Worm (Caenorhabditis elegans): Measurements from ENCODE around the gene clec-221.

DNA sequence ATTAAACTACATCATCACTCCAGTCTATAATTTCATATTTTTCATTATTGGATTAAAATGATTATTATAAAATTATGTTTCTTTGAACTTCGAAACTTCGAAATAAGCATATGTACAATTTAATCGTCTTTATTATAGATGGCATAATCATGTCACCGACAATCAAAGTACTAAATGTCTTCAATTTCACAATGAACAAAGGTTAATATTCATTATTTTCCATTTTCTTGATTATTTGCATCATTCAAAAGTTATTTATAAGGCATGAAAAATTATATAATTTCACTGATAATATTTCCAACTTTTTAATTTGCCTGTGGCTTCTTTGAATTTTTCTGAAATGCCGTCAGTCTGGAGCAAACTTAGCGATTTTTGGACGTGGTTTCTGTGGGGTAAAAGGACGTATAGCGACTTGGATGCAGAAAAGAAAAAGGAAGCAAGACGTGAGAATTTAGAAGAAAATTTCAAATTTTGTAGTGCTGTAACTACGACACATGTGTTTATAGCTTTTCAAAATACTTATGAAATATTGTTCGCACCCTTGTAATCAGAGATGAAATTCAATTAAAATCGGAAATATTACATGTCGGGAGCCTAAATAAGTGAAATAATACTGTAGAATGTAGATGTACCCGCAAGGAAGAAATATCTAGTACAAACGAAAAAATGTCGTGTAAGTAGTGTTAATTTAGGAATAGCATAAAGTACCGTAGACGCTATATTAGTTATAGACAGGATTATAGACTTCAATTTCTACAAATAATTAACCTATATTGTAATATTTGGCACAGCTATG lies 1.6 kb upstream of the clec-221 start, which contains the start of gene F17C11.13:
- TF ChIP-seq unc-39 (tag; optimal IDR thresholded peaks at IDR 0.05) (no peak), lin-13 (tag; optimal IDR thresholded peaks at IDR 0.05) (no peak), sem-2 (GFP tag; optimal IDR thresholded peaks at IDR 0.05) (no peak), nhr-12 (tag; optimal IDR thresholded peaks at IDR 0.05) (no peak), elt-1 (tag; optimal IDR thresholded peaks at IDR 0.05; ENCODE audit: borderline replicate concordance, insufficient read depth) (no peak), nhr-237 (tag; optimal IDR thresholded peaks at IDR 0.05) (no peak), ceh-39 (tag; optimal IDR thresholded peaks at IDR 0.05) (no peak)

Measured in whole organism, mixed stage, embryonic.